Fruit fly (Drosophila melanogaster) whole organism, embryonic: ENCODE measurements around the gene CG46439.

Experiments
- Asciz ChIP-seq: fragments of 200-800 bp; sonication (Bioruptor generic); optimal IDR thresholded peaks from 2 replicates; lab custom pipeline; 2017; ENCODE audit warnings: missing biosample characterization, mild to moderate bottlenecking, missing genetic modification characterization, missing genetic modification reagents
- Atf3 ChIP-seq: fragments of 200-800 bp; sonication (Bioruptor generic); optimal IDR thresholded peaks from 3 replicates; lab custom pipeline; 2016; ENCODE audit warnings: missing biosample characterization, missing genetic modification characterization
- Bgb ChIP-seq: fragments of 200-800 bp; sonication (Bioruptor generic); IDR thresholded peaks from 2 replicates; pipeline ENCODE4 v1.3.6; 2022; ENCODE audit warnings: missing biosample characterization, missing genetic modification characterization; ENCODE audit not compliant: partially characterized antibody
- CG11247 ChIP-seq: fragments of 200-800 bp; sonication (Bioruptor generic); IDR thresholded peaks from 2 replicates; pipeline ENCODE4 v1.3.6; 2022; ENCODE audit warnings: missing biosample characterization, missing genetic modification characterization
- CG11504 ChIP-seq: fragments of 200-800 bp; sonication (Bioruptor generic); optimal IDR thresholded peaks from 3 replicates; lab custom pipeline; 2019; ENCODE audit warnings: missing biosample characterization, mild to moderate bottlenecking, missing genetic modification characterization, moderate library complexity
- CG12104 ChIP-seq: fragments of 200-800 bp; sonication (Bioruptor generic); optimal IDR thresholded peaks from 3 replicates; lab custom pipeline; 2016; ENCODE audit warnings: missing biosample characterization, missing genetic modification characterization
- CG12942 ChIP-seq: fragments of 200-800 bp; sonication (Bioruptor generic); optimal IDR thresholded peaks from 3 replicates; lab custom pipeline; 2016; ENCODE audit warnings: missing biosample characterization, missing genetic modification characterization
- CG13123 ChIP-seq: fragments of 200-800 bp; sonication (Bioruptor generic); optimal IDR thresholded peaks from 2 replicates; lab custom pipeline; 2016; ENCODE audit warnings: missing biosample characterization, missing genetic modification characterization
- CG14441 ChIP-seq: fragments of 200-800 bp; sonication (Bioruptor generic); IDR thresholded peaks from 2 replicates; pipeline ENCODE4 v1.3.6; 2022; ENCODE audit warnings: missing biosample characterization, missing genetic modification characterization
- CG15696 ChIP-seq: fragments of 200-800 bp; sonication (Bioruptor generic); optimal IDR thresholded peaks from 2 replicates; lab custom pipeline; 2019; ENCODE audit warnings: missing biosample characterization, mild to moderate bottlenecking, missing genetic modification characterization, moderate library complexity
- CG1792 ChIP-seq: fragments of 200-800 bp; sonication (Bioruptor generic); optimal IDR thresholded peaks from 2 replicates; lab custom pipeline; 2016; ENCODE audit warnings: missing biosample characterization, missing genetic modification characterization
- CG18619 ChIP-seq: fragments of 200-800 bp; sonication (Bioruptor generic); optimal IDR thresholded peaks from 3 replicates; lab custom pipeline; 2017; ENCODE audit warnings: missing biosample characterization, mild to moderate bottlenecking, missing genetic modification characterization
- CG18764 ChIP-seq: fragments of 200-800 bp; sonication (Bioruptor generic); optimal IDR thresholded peaks from 3 replicates; lab custom pipeline; 2016; ENCODE audit warnings: missing biosample characterization, missing genetic modification characterization
- CG2678 ChIP-seq: fragments of 200-800 bp; sonication (Bioruptor generic); optimal IDR thresholded peaks from 3 replicates; lab custom pipeline; 2019; ENCODE audit warnings: missing biosample characterization, mild to moderate bottlenecking, missing genetic modification characterization, moderate library complexity
- CG34376 ChIP-seq: fragments of 200-800 bp; sonication (Bioruptor generic); optimal IDR thresholded peaks from 2 replicates; lab custom pipeline; 2018; ENCODE audit warnings: missing biosample characterization, mild to moderate bottlenecking, missing genetic modification characterization
- CG4282 ChIP-seq: fragments of 200-800 bp; sonication (Bioruptor generic); optimal IDR thresholded peaks from 2 replicates; lab custom pipeline; 2016; ENCODE audit warnings: missing biosample characterization, missing genetic modification characterization
- CG4730 ChIP-seq: fragments of 200-800 bp; sonication (Bioruptor generic); IDR thresholded peaks from 2 replicates; pipeline ENCODE4 v1.3.6; 2022; ENCODE audit warnings: missing biosample characterization, missing genetic modification characterization
- CG5245 ChIP-seq: fragments of 200-800 bp; sonication (Bioruptor generic); optimal IDR thresholded peaks from 3 replicates; lab custom pipeline; 2016; ENCODE audit warnings: missing biosample characterization, missing genetic modification characterization
- CG8388 ChIP-seq: fragments of 200-800 bp; sonication (Bioruptor generic); optimal IDR thresholded peaks from 2 replicates; lab custom pipeline; 2019; ENCODE audit warnings: missing biosample characterization, mild to moderate bottlenecking, missing genetic modification characterization, moderate library complexity
- CoRest ChIP-seq: fragments of 200-800 bp; sonication (Bioruptor generic); optimal IDR thresholded peaks from 3 replicates; lab custom pipeline; 2018; ENCODE audit warnings: missing biosample characterization, mild to moderate bottlenecking, missing genetic modification characterization, moderate library complexity
- CrebB ChIP-seq: fragments of 200-800 bp; sonication (Bioruptor generic); optimal IDR thresholded peaks from 3 replicates; lab custom pipeline; 2018; ENCODE audit warnings: missing biosample characterization, mild to moderate bottlenecking, missing genetic modification characterization
- Fer3 ChIP-seq: fragments of 200-800 bp; sonication (Bioruptor generic); optimal IDR thresholded peaks from 2 replicates; lab custom pipeline; 2018; ENCODE audit warnings: missing biosample characterization, mild to moderate bottlenecking, missing genetic modification characterization, moderate library complexity
- Gug ChIP-seq: fragments of 200-800 bp; sonication (Bioruptor generic); IDR thresholded peaks from 4 replicates; pipeline ENCODE4 v1.3.6; 2022; ENCODE audit warnings: missing biosample characterization, missing genetic modification characterization
- HLH4C ChIP-seq: fragments of 200-800 bp; sonication (Bioruptor generic); IDR thresholded peaks from 3 replicates; pipeline ENCODE4 v1.3.6; 2022; ENCODE audit warnings: missing biosample characterization, missing genetic modification characterization; ENCODE audit not compliant: partially characterized antibody
- Hey ChIP-seq: fragments of 200-800 bp; sonication (Bioruptor generic); optimal IDR thresholded peaks from 3 replicates; lab custom pipeline; 2018; ENCODE audit warnings: missing biosample characterization, mild to moderate bottlenecking, missing genetic modification characterization
- HmgZ ChIP-seq: fragments of 200-800 bp; sonication (Bioruptor generic); optimal IDR thresholded peaks from 2 replicates; lab custom pipeline; 2018; ENCODE audit warnings: missing biosample characterization, mild to moderate bottlenecking, missing genetic modification characterization
- Hr51 ChIP-seq, 2 experiments: fragments of 200-800 bp; sonication (Bioruptor generic); optimal IDR thresholded peaks; 2 replicates in 1 of 2; 3 replicates in 1 of 2; lab custom pipeline; 2016 to 2018; ENCODE audit warnings: missing biosample characterization in 2 of 2, missing genetic modification characterization in 2 of 2, mild to moderate bottlenecking in 1 of 2, moderate library complexity in 1 of 2
- Hsf ChIP-seq: fragments of 200-800 bp; sonication (Bioruptor generic); optimal IDR thresholded peaks from 3 replicates; lab custom pipeline; 2016; ENCODE audit warnings: missing biosample characterization, missing genetic modification characterization
- Max ChIP-seq: fragments of 200-800 bp; sonication (Bioruptor generic); optimal IDR thresholded peaks from 2 replicates; lab custom pipeline; 2016; ENCODE audit warnings: missing biosample characterization, mild to moderate bottlenecking, missing genetic modification characterization
- Side ChIP-seq: fragments of 200-800 bp; sonication (Bioruptor generic); optimal IDR thresholded peaks from 2 replicates; lab custom pipeline; 2016; ENCODE audit warnings: missing biosample characterization, missing genetic modification characterization
- Six4 ChIP-seq: fragments of 200-800 bp; sonication (Bioruptor generic); optimal IDR thresholded peaks from 2 replicates; lab custom pipeline; 2016; ENCODE audit warnings: missing biosample characterization, missing genetic modification characterization
- ab ChIP-seq: fragments of 200-800 bp; sonication (Bioruptor generic); optimal IDR thresholded peaks from 2 replicates; lab custom pipeline; 2016; ENCODE audit warnings: missing biosample characterization, missing genetic modification characterization
- al ChIP-seq: fragments of 200-800 bp; sonication (Bioruptor generic); IDR thresholded peaks from 2 replicates; pipeline ENCODE4 v1.3.6; 2022; ENCODE audit warnings: missing biosample characterization, missing genetic modification characterization
- ara ChIP-seq: fragments of 200-800 bp; sonication (Bioruptor generic); IDR thresholded peaks from 2 replicates; pipeline ENCODE4 v1.3.6; 2022; ENCODE audit warnings: missing biosample characterization, missing genetic modification characterization
- ash1 ChIP-seq: fragments of 200-800 bp; sonication (Bioruptor generic); optimal IDR thresholded peaks from 2 replicates; lab custom pipeline; 2018; ENCODE audit warnings: missing biosample characterization, mild to moderate bottlenecking, missing genetic modification characterization
- cwo ChIP-seq: fragments of 200-800 bp; sonication (Bioruptor generic); optimal IDR thresholded peaks from 3 replicates; lab custom pipeline; 2017; ENCODE audit warnings: missing biosample characterization, missing genetic modification characterization, mild to moderate bottlenecking, moderate library complexity, missing genetic modification reagents
- dan ChIP-seq: fragments of 200-800 bp; sonication (Bioruptor generic); IDR thresholded peaks from 2 replicates; pipeline ENCODE4 v1.3.6; 2022; ENCODE audit warnings: missing biosample characterization, missing genetic modification characterization
- disco-r ChIP-seq: fragments of 200-800 bp; sonication (Bioruptor generic); optimal IDR thresholded peaks from 2 replicates; lab custom pipeline; 2016; ENCODE audit warnings: missing biosample characterization, missing genetic modification characterization
- dm ChIP-seq: fragments of 200-800 bp; sonication (Bioruptor generic); optimal IDR thresholded peaks from 3 replicates; lab custom pipeline; 2016; ENCODE audit warnings: missing biosample characterization, missing genetic modification characterization
- esg ChIP-seq: fragments of 200-800 bp; sonication (Bioruptor generic); conservative IDR thresholded peaks from 2 replicates; pipeline ENCODE4 v1.3.6; 2022; ENCODE audit warnings: missing biosample characterization, missing genetic modification characterization
- fd3F ChIP-seq: fragments of 200-800 bp; sonication (Bioruptor generic); optimal IDR thresholded peaks from 2 replicates; lab custom pipeline; 2018; ENCODE audit warnings: missing biosample characterization, mild to moderate bottlenecking, missing genetic modification characterization, moderate library complexity
- gsb-n ChIP-seq: fragments of 200-800 bp; sonication (Bioruptor generic); optimal IDR thresholded peaks from 3 replicates; lab custom pipeline; 2018; ENCODE audit warnings: missing biosample characterization, mild to moderate bottlenecking, missing genetic modification characterization
- hkb ChIP-seq, 2 experiments: fragments of 200-800 bp in 1 of 2; fragments of >200 bp in 1 of 2; sonication (Bioruptor generic) in 1 of 2; IDR thresholded peaks in 1 of 2; optimal IDR thresholded peaks in 1 of 2; 2 replicates each; pipeline versions ENCODE4 v1.3.6 to Lab custom; 2017 to 2022; ENCODE audit warnings: missing biosample characterization in 1 of 2, missing genetic modification characterization in 1 of 2
- kah ChIP-seq: fragments of 200-800 bp; sonication (Bioruptor generic); optimal IDR thresholded peaks from 2 replicates; lab custom pipeline; 2018; ENCODE audit warnings: missing biosample characterization, mild to moderate bottlenecking, missing genetic modification characterization
- lmd ChIP-seq: fragments of 200-800 bp; sonication (Bioruptor generic); IDR thresholded peaks from 2 replicates; pipeline ENCODE4 v1.3.6; 2022; ENCODE audit warnings: missing biosample characterization, missing genetic modification characterization
- pan ChIP-seq, 4 experiments: fragments of >200 bp in 3 of 4; fragments of 200-800 bp in 1 of 4; sonication (Bioruptor generic) in 1 of 4; optimal IDR thresholded peaks in 3 of 4; IDR thresholded peaks in 1 of 4; 2 replicates each; pipeline versions ENCODE4 v1.3.6 to Lab custom; 2017 to 2022; ENCODE audit warnings: missing biosample characterization in 2 of 4, missing genetic modification characterization in 2 of 4, mixed read lengths in 1 of 4
- pfk ChIP-seq: fragments of 200-800 bp; sonication (Bioruptor generic); optimal IDR thresholded peaks from 2 replicates; lab custom pipeline; 2018; ENCODE audit warnings: missing biosample characterization, mild to moderate bottlenecking, missing genetic modification characterization, moderate library complexity
- pnt ChIP-seq: fragments of 200-800 bp; sonication (Bioruptor generic); optimal IDR thresholded peaks from 3 replicates; lab custom pipeline; 2016; ENCODE audit warnings: missing biosample characterization, missing genetic modification characterization
- sqz ChIP-seq: fragments of 200-800 bp; sonication (Bioruptor generic); optimal IDR thresholded peaks from 3 replicates; lab custom pipeline; 2018; ENCODE audit warnings: missing biosample characterization, mild to moderate bottlenecking, missing genetic modification characterization
- unc-4 ChIP-seq: fragments of 200-800 bp; sonication (Bioruptor generic); IDR thresholded peaks from 2 replicates; pipeline ENCODE4 v1.3.6; 2022; ENCODE audit warnings: missing biosample characterization, missing genetic modification characterization; ENCODE audit not compliant: partially characterized antibody

Gene CG46439

DNA sequence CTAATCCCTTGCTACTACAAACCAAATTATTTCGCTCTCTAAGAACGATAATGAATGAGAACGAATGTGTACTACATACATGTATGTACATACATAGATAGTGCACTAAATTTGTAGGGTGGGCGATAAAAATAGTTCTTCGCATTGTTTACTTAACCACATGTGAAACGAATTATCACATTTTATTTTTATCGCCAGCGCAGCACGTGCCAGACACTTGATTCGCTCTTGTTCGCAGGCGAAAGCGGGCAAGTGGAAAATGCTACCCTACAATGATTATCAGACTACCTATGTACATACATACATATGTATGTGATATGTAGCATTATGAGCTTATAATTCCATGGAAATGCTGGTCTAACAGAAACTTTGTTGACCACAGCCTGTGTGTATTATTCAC, 10.2 kb downstream of the CG46439 start:
- TF ChIP-seq ash1: no peak
- no peak for TF ChIP-seq CG4730 (GFP tag; lab: Robert Waterston, UW)
- no peak for TF ChIP-seq CG1792
- TF ChIP-seq CG12942 (GFP tag; lab: Kevin White, UChicago): no peak
- no peak for TF ChIP-seq CG12104 (GFP tag; lab: Kevin White, UChicago)
- TF ChIP-seq unc-4 (GFP tag; lab: Robert Waterston, UW): no peak
- TF ChIP-seq CoRest (tag; lab: Kevin White, UChicago): no peak
- TF ChIP-seq dm: peak; percentile 29
- no peak for TF ChIP-seq CG18619 (GFP tag; lab: Kevin White, UChicago)
- TF ChIP-seq ara: no peak
- peak; percentile 26 for TF ChIP-seq Asciz
- TF ChIP-seq CG34376 (GFP tag; lab: Kevin White, UChicago): peak; percentile 42
- no peak for TF ChIP-seq Fer3
- TF ChIP-seq CG14441 (GFP tag; lab: Robert Waterston, UW): no peak
- TF ChIP-seq CG11504: no peak
- no peak for TF ChIP-seq Six4
- TF ChIP-seq Side (GFP tag; lab: Kevin White, UChicago): no peak
- TF ChIP-seq pnt (GFP tag; lab: Kevin White, UChicago): no peak
- TF ChIP-seq CrebB (tag; lab: Kevin White, UChicago): no peak
- peak; percentile 4 for TF ChIP-seq CG2678 (tag; lab: Kevin White, UChicago)
- TF ChIP-seq CG15696 (tag; lab: Kevin White, UChicago): no peak
- TF ChIP-seq dan (GFP tag; lab: Robert Waterston, UW): no peak
- TF ChIP-seq lmd (GFP tag; lab: Robert Waterston, UW): no peak
- TF ChIP-seq gsb-n (tag; lab: Kevin White, UChicago): peak; percentile 20
- TF ChIP-seq kah (GFP tag; lab: Kevin White, UChicago): peak; percentile 84
- TF ChIP-seq HmgZ (tag; lab: Kevin White, UChicago): no peak
- peak; percentile 99 for TF ChIP-seq Hey (tag; lab: Kevin White, UChicago)
- peak; percentile 4 for TF ChIP-seq fd3F (GFP tag; lab: Kevin White, UChicago)
- no peak for TF ChIP-seq Atf3
- TF ChIP-seq cwo (GFP tag; lab: Kevin White, UChicago): peak; percentile 98
- TF ChIP-seq Hsf: no peak
- TF ChIP-seq Max (GFP tag; lab: Kevin White, UChicago): no peak
- no peak for TF ChIP-seq esg (GFP tag; lab: Robert Waterston, UW)
- no peak for TF ChIP-seq HLH4C (GFP tag; lab: Robert Waterston, UW)
- TF ChIP-seq sqz (GFP tag; lab: Kevin White, UChicago): no peak
- TF ChIP-seq pan (optimal IDR thresholded peaks at IDR 0.05; lab: Kevin White, UChicago): no peak
- TF ChIP-seq pan (GFP tag; optimal IDR thresholded peaks at IDR 0.05 in 1 of 2, IDR thresholded peaks at IDR 0.05 in 1 of 2): no peak
- no peak for TF ChIP-seq ab
- TF ChIP-seq CG4282: no peak
- TF ChIP-seq CG13123 (GFP tag; lab: Kevin White, UChicago): no peak
- no peak for TF ChIP-seq Bgb (GFP tag; lab: Robert Waterston, UW)
- TF ChIP-seq Hr51 (GFP tag; optimal IDR thresholded peaks at IDR 0.05; lab: Kevin White, UChicago): no peak
- TF ChIP-seq al: no peak
- no peak for TF ChIP-seq disco-r
- TF ChIP-seq CG5245 (GFP tag; lab: Kevin White, UChicago): no peak
- TF ChIP-seq CG8388 (GFP tag; lab: Kevin White, UChicago): no peak
- TF ChIP-seq CG11247: no peak
- no peak for TF ChIP-seq hkb (optimal IDR thresholded peaks at IDR 0.05; lab: Kevin White, UChicago)
- TF ChIP-seq hkb (GFP tag; IDR thresholded peaks at IDR 0.05; lab: Robert Waterston, UW): no peak
- TF ChIP-seq CG18764: no peak
- TF ChIP-seq pfk: no peak
- TF ChIP-seq Gug (GFP tag; lab: Robert Waterston, UW): no peak
